Fruit fly (Drosophila melanogaster): Measurements from ENCODE around the gene CG13679.

DNA sequence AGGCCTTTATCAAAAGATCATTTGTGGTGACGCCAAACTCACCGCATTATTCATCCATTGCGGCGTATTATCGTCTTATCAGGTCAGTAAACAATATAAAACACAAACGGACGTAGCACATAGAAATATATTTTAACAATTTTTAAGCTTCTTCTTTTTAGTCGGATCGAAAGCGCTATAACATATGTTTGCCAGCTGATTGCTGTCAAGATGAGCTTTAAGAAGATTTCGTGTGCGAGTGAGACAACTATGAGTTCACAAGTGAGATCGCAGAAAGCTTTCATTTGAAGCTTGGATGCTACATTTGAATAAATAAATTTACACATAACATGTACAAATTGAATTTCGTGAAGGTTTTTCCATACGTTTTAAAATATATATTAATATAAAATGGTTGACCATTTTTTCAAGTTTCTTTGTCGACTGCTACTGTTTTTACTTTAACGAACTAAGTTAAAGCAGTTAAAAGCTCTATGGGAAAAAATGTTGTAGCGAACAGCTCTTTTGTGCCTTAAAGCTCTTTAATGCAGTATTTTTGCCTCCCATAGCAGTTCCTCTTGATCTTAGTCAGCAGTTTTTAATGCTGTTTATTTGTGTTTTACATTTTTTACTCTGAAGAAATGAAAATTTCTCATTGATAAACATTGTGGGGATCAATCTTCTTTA is 43.7 kb upstream of the CG13679 start, which contains the start of gene CG42445:
- TF ChIP-seq ttk (optimal IDR thresholded peaks at IDR 0.05) (no peak), psq (optimal IDR thresholded peaks at IDR 0.05) (no peak), h (optimal IDR thresholded peaks at IDR 0.05) (no peak), insv (optimal IDR thresholded peaks at IDR 0.05) (no peak)

All from Kc167 (cell line).